Fruit fly (Drosophila melanogaster): ENCODE measurements around the gene CG11052.

Gene CG11052

dm6 chr3R:7968958-7969701 lies 40.0 kb downstream of the CG11052 start (continued):
- no peak for TF ChIP-seq Smox (GFP tag; optimal IDR thresholded peaks at IDR 0.05)
- TF ChIP-seq CG9139 (GFP tag; optimal IDR thresholded peaks at IDR 0.05), result no peak
- no peak for TF ChIP-seq CG4318 (GFP tag; optimal IDR thresholded peaks at IDR 0.05)
- TF ChIP-seq lz (GFP tag; optimal IDR thresholded peaks at IDR 0.05), result no peak

- TF ChIP-seq CG6276 (GFP tag; optimal IDR thresholded peaks at IDR 0.05) (no peak), Ets96B (tag; optimal IDR thresholded peaks at IDR 0.05) (no peak), pdm3 (GFP tag; optimal IDR thresholded peaks at IDR 0.05) (no peak), Eip75B (GFP tag; optimal IDR thresholded peaks at IDR 0.05) (no peak), CG11762 (GFP tag; optimal IDR thresholded peaks at IDR 0.05; ENCODE audit: insufficient read depth) (no peak), fkh (GFP tag; optimal IDR thresholded peaks at IDR 0.05) (no peak), CG3032 (tag; optimal IDR thresholded peaks at IDR 0.05) (no peak), Sox14 (GFP tag; optimal IDR thresholded peaks at IDR 0.05) (no peak), CG15336 (GFP tag; IDR thresholded peaks at IDR 0.05) (peak; percentile 75), CG10669 (GFP tag; optimal IDR thresholded peaks at IDR 0.05) (no peak), CG9139 (GFP tag; optimal IDR thresholded peaks at IDR 0.05) (peak; percentile 56), CG6808 (GFP tag; optimal IDR thresholded peaks at IDR 0.05) (peak; percentile 28), ss (GFP tag; optimal IDR thresholded peaks at IDR 0.05) (peak; percentile 51 to 81), Hr4 (GFP tag; optimal IDR thresholded peaks at IDR 0.05) (no peak), eg (GFP tag; IDR thresholded peaks at IDR 0.05) (peak; percentile 75; the same call in 2 of the 3 replicates), Sox102F (GFP tag; optimal IDR thresholded peaks at IDR 0.05) (peak; percentile 24), CG6163 (GFP tag; IDR thresholded peaks at IDR 0.05) (peak; percentile 49; the same call in 1 of the 3 replicates), fd59A (GFP tag; optimal IDR thresholded peaks at IDR 0.05) (no peak), esn (GFP tag; optimal IDR thresholded peaks at IDR 0.05) (no peak), dsx (GFP tag; optimal IDR thresholded peaks at IDR 0.05; ENCODE audit: poor library complexity, severe bottlenecking) (peak; percentile 100), CG34406 (GFP tag; optimal IDR thresholded peaks at IDR 0.05) (no peak), spab (GFP tag; optimal IDR thresholded peaks at IDR 0.05) (no peak), CG6792 (GFP tag; optimal IDR thresholded peaks at IDR 0.05) (no peak), CG6854 (GFP tag; optimal IDR thresholded peaks at IDR 0.05) (peak; percentile 83), CG8119 (GFP tag; IDR thresholded peaks at IDR 0.05) (peak; percentile 71; the same call in 2 of the 3 replicates), Hr38 (GFP tag; optimal IDR thresholded peaks at IDR 0.05) (no peak), CG16779 (tag; optimal IDR thresholded peaks at IDR 0.05) (peak; percentile 46), CG11294 (GFP tag; IDR thresholded peaks at IDR 0.05) (no peak), cyc (GFP tag; optimal IDR thresholded peaks at IDR 0.05) (no peak), CG10631 (GFP tag; optimal IDR thresholded peaks at IDR 0.05) (no peak), CG4318 (GFP tag; optimal IDR thresholded peaks at IDR 0.05) (no peak), Lpt (GFP tag; optimal IDR thresholded peaks at IDR 0.05) (peak; percentile 51), CG31627 (GFP tag; optimal IDR thresholded peaks at IDR 0.05) (no peak), vri (GFP tag; optimal IDR thresholded peaks at IDR 0.05) (no peak), svp (GFP tag) (peak; percentile 67), CG11902 (GFP tag; optimal IDR thresholded peaks at IDR 0.05) (no peak), Gug (GFP tag; IDR thresholded peaks at IDR 0.05) (no peak), Sox15 (GFP tag; optimal IDR thresholded peaks at IDR 0.05) (no peak), Ets21C (GFP tag; optimal IDR thresholded peaks at IDR 0.05) (no peak), dac (GFP tag; optimal IDR thresholded peaks at IDR 0.05) (no peak), Eip78C (GFP tag) (no peak), Eip93F (GFP tag; optimal IDR thresholded peaks at IDR 0.05) (no peak), CG1621 (tag; optimal IDR thresholded peaks at IDR 0.05) (no peak), CG3919 (GFP tag; optimal IDR thresholded peaks at IDR 0.05) (peak; percentile 20), CG8319 (GFP tag; optimal IDR thresholded peaks at IDR 0.05) (no peak)
These were observed 41.3 kb downstream of the CG11052 start for dm6 chr3R:7967801-7968200.

Data from whole organism, prepupa.